Worm (Caenorhabditis elegans): ENCODE measurements around the gene C49F5.5.

ce11 chrX:11962050-11962788 lies 23.8 kb upstream of the C49F5.5 start:
- TF ChIP-seq nhr-237 (tag; optimal IDR thresholded peaks at IDR 0.05) = no peak
- no peak for TF ChIP-seq C04F5.9 (tag; optimal IDR thresholded peaks at IDR 0.05)
- no peak for TF ChIP-seq ama-1 (optimal IDR thresholded peaks at IDR 0.05)

All from whole organism, L1 larva.